Fruit fly (Drosophila melanogaster): ENCODE measurements around the gene CG31898.

CG31898 gene

dm6 chr2L:8399863-8400598 is at the start of gene CG31898:
CG31898 (plus strand) TSS chr2L:8400421.
- TF ChIP-seq psq (optimal IDR thresholded peaks at IDR 0.05): no peak
- TF ChIP-seq ttk (optimal IDR thresholded peaks at IDR 0.05): no peak
- no peak for TF ChIP-seq Myc (optimal IDR thresholded peaks at IDR 0.05)
- no peak for TF ChIP-seq Sin3A (optimal IDR thresholded peaks at IDR 0.05)
- no peak for TF ChIP-seq insv (optimal IDR thresholded peaks at IDR 0.05)
- no peak for TF ChIP-seq h (optimal IDR thresholded peaks at IDR 0.05)

DNA sequence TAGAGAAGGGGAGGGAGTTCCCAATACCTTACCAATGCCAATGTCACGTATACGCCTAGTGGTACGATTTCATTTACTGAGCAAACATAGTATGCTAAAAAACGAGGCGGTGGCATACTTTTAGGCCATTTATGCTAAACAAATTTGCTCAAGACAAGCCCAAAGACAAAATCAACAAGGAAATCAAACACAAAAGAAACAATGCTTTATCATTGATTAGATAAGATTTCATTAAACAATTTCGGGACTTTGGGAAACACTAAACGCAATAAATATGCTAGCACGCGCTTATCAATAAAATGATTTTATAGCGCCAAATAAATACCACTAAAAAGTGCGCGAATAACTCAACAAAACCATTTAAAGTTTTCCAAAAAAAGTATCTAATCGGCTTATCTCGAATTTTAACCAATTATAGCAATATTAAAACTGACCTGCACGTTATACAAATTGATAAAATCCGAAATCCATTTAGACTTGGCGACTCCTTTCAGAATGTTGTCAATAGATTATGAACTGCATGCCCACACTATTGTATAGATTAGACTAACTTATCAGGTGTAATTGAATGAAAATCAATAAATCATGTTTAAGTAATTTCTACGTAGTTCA is 49.6 kb upstream of the CG31898 start:
- TF ChIP-seq insv (optimal IDR thresholded peaks at IDR 0.05) (no peak), psq (optimal IDR thresholded peaks at IDR 0.05) (no peak), Sin3A (optimal IDR thresholded peaks at IDR 0.05) (no peak), Myc (optimal IDR thresholded peaks at IDR 0.05) (no peak), ttk (optimal IDR thresholded peaks at IDR 0.05) (no peak), h (optimal IDR thresholded peaks at IDR 0.05) (no peak)

- TF ChIP-seq ttk (optimal IDR thresholded peaks at IDR 0.05) (no peak), insv (optimal IDR thresholded peaks at IDR 0.05) (no peak), psq (optimal IDR thresholded peaks at IDR 0.05) (no peak), h (optimal IDR thresholded peaks at IDR 0.05) (no peak), Sin3A (optimal IDR thresholded peaks at IDR 0.05) (no peak), Myc (optimal IDR thresholded peaks at IDR 0.05) (no peak)
These were observed 48.9 kb upstream of the CG31898 start for dm6 chr2L:8351333-8351732.

DNA sequence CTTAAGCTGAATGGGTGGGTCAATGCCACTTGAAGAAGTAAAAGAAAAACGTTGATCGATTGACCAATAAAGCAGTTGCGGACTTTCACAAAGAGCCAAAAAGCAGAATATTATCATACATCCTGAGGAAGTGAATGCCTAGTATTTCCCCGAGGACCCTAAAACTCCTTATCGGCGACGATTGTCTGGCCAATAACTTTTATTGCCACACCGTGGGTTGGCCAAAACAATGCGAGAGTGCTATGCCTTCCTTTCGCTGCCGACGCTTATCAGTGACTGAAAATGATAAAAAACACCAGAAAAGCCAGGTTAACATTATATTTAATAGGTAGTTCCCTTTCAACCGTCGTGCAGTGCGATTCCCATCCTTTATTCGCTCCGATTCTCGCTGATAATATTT is 48.4 kb upstream of the CG31898 start, which contains the start of gene Mur29B:
Mur29B (plus strand) TSS at position 324 of the 400 bp plus-strand sequence.
- TF ChIP-seq Sin3A (optimal IDR thresholded peaks at IDR 0.05) (no peak), Myc (optimal IDR thresholded peaks at IDR 0.05) (no peak), insv (optimal IDR thresholded peaks at IDR 0.05) (no peak), h (optimal IDR thresholded peaks at IDR 0.05) (no peak), psq (optimal IDR thresholded peaks at IDR 0.05) (no peak), ttk (optimal IDR thresholded peaks at IDR 0.05) (no peak)

dm6 chr2L:8355419-8355818 is 44.8 kb upstream of the CG31898 start:
- TF ChIP-seq psq (optimal IDR thresholded peaks at IDR 0.05) (no peak), Myc (optimal IDR thresholded peaks at IDR 0.05) (no peak), insv (optimal IDR thresholded peaks at IDR 0.05) (no peak), h (optimal IDR thresholded peaks at IDR 0.05) (no peak), ttk (optimal IDR thresholded peaks at IDR 0.05) (no peak), Sin3A (optimal IDR thresholded peaks at IDR 0.05) (no peak)

- TF ChIP-seq psq (optimal IDR thresholded peaks at IDR 0.05) (no peak), h (optimal IDR thresholded peaks at IDR 0.05) (no peak), ttk (optimal IDR thresholded peaks at IDR 0.05) (no peak), Myc (optimal IDR thresholded peaks at IDR 0.05) (no peak), Sin3A (optimal IDR thresholded peaks at IDR 0.05) (no peak), insv (optimal IDR thresholded peaks at IDR 0.05) (no peak)
These were observed 38.8 kb upstream of the CG31898 start for dm6 chr2L:8361204-8361952.

- TF ChIP-seq ttk (optimal IDR thresholded peaks at IDR 0.05) (no peak), h (optimal IDR thresholded peaks at IDR 0.05) (no peak), insv (optimal IDR thresholded peaks at IDR 0.05) (no peak), Sin3A (optimal IDR thresholded peaks at IDR 0.05) (no peak), Myc (optimal IDR thresholded peaks at IDR 0.05) (no peak), psq (optimal IDR thresholded peaks at IDR 0.05) (no peak)
These were observed 37.8 kb upstream of the CG31898 start, which contains the start of gene CG7627 for dm6 chr2L:8362273-8362954. CG7627 (minus strand) TSS chr2L:8362469.

DNA sequence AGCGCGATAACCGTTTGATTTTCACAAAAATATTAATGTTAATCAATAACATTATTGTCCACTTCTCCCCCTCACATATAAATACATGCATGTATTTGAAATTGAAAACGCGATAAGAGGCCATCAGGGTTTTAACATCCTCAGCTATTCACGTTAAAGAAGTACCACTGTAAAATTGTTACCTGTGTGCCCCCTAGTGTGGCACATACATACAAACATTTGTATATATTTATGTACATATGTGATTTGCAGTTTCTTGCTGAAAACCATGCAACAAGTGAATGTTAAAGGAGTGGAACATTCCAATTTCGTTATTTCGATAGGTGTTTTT is 37.3 kb upstream of the CG31898 start:
- TF ChIP-seq Myc (optimal IDR thresholded peaks at IDR 0.05): no peak
- TF ChIP-seq Sin3A (optimal IDR thresholded peaks at IDR 0.05): no peak
- no peak for TF ChIP-seq h (optimal IDR thresholded peaks at IDR 0.05)
- no peak for TF ChIP-seq psq (optimal IDR thresholded peaks at IDR 0.05)
- no peak for TF ChIP-seq insv (optimal IDR thresholded peaks at IDR 0.05)
- no peak for TF ChIP-seq ttk (optimal IDR thresholded peaks at IDR 0.05)

- no peak for TF ChIP-seq h (optimal IDR thresholded peaks at IDR 0.05)
- no peak for TF ChIP-seq Myc (optimal IDR thresholded peaks at IDR 0.05)
- TF ChIP-seq ttk (optimal IDR thresholded peaks at IDR 0.05): no peak
- TF ChIP-seq psq (optimal IDR thresholded peaks at IDR 0.05): no peak
- no peak for TF ChIP-seq Sin3A (optimal IDR thresholded peaks at IDR 0.05)
- TF ChIP-seq insv (optimal IDR thresholded peaks at IDR 0.05): no peak
These were observed 35.9 kb upstream of the CG31898 start, which contains the start of the genes RpS13 and CSN8 for dm6 chr2L:8364006-8364956. RpS13 (minus strand) TSS chr2L:8364662. CSN8 (plus strand) TSS chr2L:8364855.
